Fruit fly (Drosophila melanogaster): Measurements from ENCODE around the gene CG31848.

Gene CG31848

dm6 chr2L:13215640-13216129 lies 50.0 kb downstream of the CG31848 start (continued):
- peak; percentile 36 for TF ChIP-seq CoRest (tag; optimal IDR thresholded peaks at IDR 0.05)
- peak; percentile 77 for TF ChIP-seq zfh1 (GFP tag; IDR thresholded peaks at IDR 0.05)
- TF ChIP-seq ems (GFP tag; optimal IDR thresholded peaks at IDR 0.05): peak; percentile 62
- TF ChIP-seq CG11695 (GFP tag; IDR thresholded peaks at IDR 0.05): peak; percentile 42; the same call in 1 of the 3 replicates
- TF ChIP-seq Atf3 (GFP tag; optimal IDR thresholded peaks at IDR 0.05): peak; percentile 21
- peak; percentile 67 for TF ChIP-seq rib (GFP tag; IDR thresholded peaks at IDR 0.05)
- peak; percentile 69 for TF ChIP-seq CG18476 (GFP tag; optimal IDR thresholded peaks at IDR 0.05)
- TF ChIP-seq CG10267 (tag; optimal IDR thresholded peaks at IDR 0.05): peak; percentile 7
- peak; percentile 75 for TF ChIP-seq CG10959 (GFP tag; IDR thresholded peaks at IDR 0.05)
- peak; percentile 52 for TF ChIP-seq cwo (GFP tag; optimal IDR thresholded peaks at IDR 0.05)
- TF ChIP-seq stc (GFP tag; IDR thresholded peaks at IDR 0.05): peak; percentile 50; the same call in 1 of the 2 replicates
- TF ChIP-seq pb (GFP tag; optimal IDR thresholded peaks at IDR 0.05): peak; percentile 42
- TF ChIP-seq pnt (GFP tag; optimal IDR thresholded peaks at IDR 0.05): peak; percentile 2
- peak; percentile 51; the same call in 1 of the 2 replicates for TF ChIP-seq amos (GFP tag; IDR thresholded peaks at IDR 0.05; ENCODE audit: partially characterized antibody)
- peak; percentile 73 for TF ChIP-seq her (GFP tag; optimal IDR thresholded peaks at IDR 0.05)
- TF ChIP-seq CG9876 (GFP tag; optimal IDR thresholded peaks at IDR 0.05): peak; percentile 23
- TF ChIP-seq tna (GFP tag; IDR thresholded peaks at IDR 0.05; ENCODE audit: partially characterized antibody): peak; percentile 55
- TF ChIP-seq CG14441 (GFP tag; IDR thresholded peaks at IDR 0.05): peak; percentile 43; the same call in 1 of the 2 replicates
- peak; percentile 86 for TF ChIP-seq CG2199 (GFP tag; IDR thresholded peaks at IDR 0.05)
- TF ChIP-seq otp (GFP tag; IDR thresholded peaks at IDR 0.05): peak; percentile 76
- peak; percentile 56 for TF ChIP-seq Max (GFP tag; optimal IDR thresholded peaks at IDR 0.05)
- TF ChIP-seq CG16813 (GFP tag; IDR thresholded peaks at IDR 0.05; ENCODE audit: partially characterized antibody): peak; percentile 54; the same call in 2 of the 3 replicates
- TF ChIP-seq knrl (GFP tag; IDR thresholded peaks at IDR 0.05; ENCODE audit: partially characterized antibody): peak; percentile 78; the same call in 2 of the 3 replicates
- peak; percentile 31 for TF ChIP-seq CG6854 (GFP tag; optimal IDR thresholded peaks at IDR 0.05)
- TF ChIP-seq dmrt11E (tag; optimal IDR thresholded peaks at IDR 0.05): peak; percentile 27
- TF ChIP-seq nom (GFP tag; optimal IDR thresholded peaks at IDR 0.05): peak; percentile 41
- 0 out of 2 replicates have a peak, but pooled peaks have one; percentile 29 for TF ChIP-seq wdn (GFP tag; IDR thresholded peaks at IDR 0.05)
- 0 out of 2 replicates have a peak, but pooled peaks have one; percentile 20 for TF ChIP-seq lmd (GFP tag; IDR thresholded peaks at IDR 0.05)
- TF ChIP-seq shn (GFP tag; optimal IDR thresholded peaks at IDR 0.05): peak; percentile 44
- peak; percentile 33; the same call in 1 of the 2 replicates for TF ChIP-seq inv (GFP tag; IDR thresholded peaks at IDR 0.05; ENCODE audit: partially characterized antibody)
- peak; percentile 26 for TF ChIP-seq CG9817 (tag; optimal IDR thresholded peaks at IDR 0.05)
- 0 out of 2 replicates have a peak, but pooled peaks have one; percentile 16 for TF ChIP-seq sim (GFP tag; IDR thresholded peaks at IDR 0.05)
- peak; percentile 48 for TF ChIP-seq CG14860 (GFP tag; IDR thresholded peaks at IDR 0.05; ENCODE audit: partially characterized antibody)
- peak; percentile 55; the same call in 1 of the 3 replicates for TF ChIP-seq H15 (GFP tag; IDR thresholded peaks at IDR 0.05)
- TF ChIP-seq CG2712 (tag; optimal IDR thresholded peaks at IDR 0.05): peak; percentile 53
- peak; percentile 5 for TF ChIP-seq stwl (tag; optimal IDR thresholded peaks at IDR 0.05)
- TF ChIP-seq kni (GFP tag; optimal IDR thresholded peaks at IDR 0.05): peak; percentile 95
- TF ChIP-seq chinmo (GFP tag; IDR thresholded peaks at IDR 0.05; ENCODE audit: partially characterized antibody): 0 out of 4 replicates have a peak, but pooled peaks have one; percentile 51
- peak; percentile 70 for TF ChIP-seq Mad (GFP tag; optimal IDR thresholded peaks at IDR 0.05)
- TF ChIP-seq dati (GFP tag; IDR thresholded peaks at IDR 0.05): peak; percentile 31; the same call in 1 of the 2 replicates
- TF ChIP-seq scrt (GFP tag; optimal IDR thresholded peaks at IDR 0.05): peak; percentile 39
- TF ChIP-seq CG33557 (GFP tag; optimal IDR thresholded peaks at IDR 0.05): peak; percentile 16
- peak; percentile 49 for TF ChIP-seq CG4360 (GFP tag; IDR thresholded peaks at IDR 0.05)
- peak; percentile 80 for TF ChIP-seq slbo (GFP tag; IDR thresholded peaks at IDR 0.05)
- peak; percentile 46; the same call in 1 of the 2 replicates for TF ChIP-seq CG8765 (GFP tag; IDR thresholded peaks at IDR 0.05)
- TF ChIP-seq Asciz (GFP tag; optimal IDR thresholded peaks at IDR 0.05): peak; percentile 39
- TF ChIP-seq Med (GFP tag): peak; percentile 97
- TF ChIP-seq Xrp1 (GFP tag; IDR thresholded peaks at IDR 0.05): peak; percentile 72
